Fruit fly (Drosophila melanogaster) whole organism, embryonic: ENCODE measurements around the gene Ice2.

Source experiments
- Aef1 ChIP-seq: fragments of 200-800 bp; sonication (Bioruptor generic); IDR thresholded peaks from 3 replicates; pipeline ENCODE4 v1.3.6; 2022; ENCODE audit warnings: missing biosample characterization, missing genetic modification characterization
- Antp ChIP-seq: fragments of 200-800 bp; sonication (Bioruptor generic); optimal IDR thresholded peaks from 3 replicates; lab custom pipeline; 2016; ENCODE audit warnings: missing biosample characterization, missing genetic modification characterization
- B-H2 ChIP-seq: fragments of 200-800 bp; sonication (Bioruptor generic); optimal IDR thresholded peaks from 2 replicates; lab custom pipeline; 2018; ENCODE audit warnings: missing biosample characterization, mild to moderate bottlenecking, missing genetic modification characterization
- Bdp1 ChIP-seq: fragments of 200-800 bp; sonication (Bioruptor generic); optimal IDR thresholded peaks from 3 replicates; lab custom pipeline; 2016; ENCODE audit warnings: missing biosample characterization, missing genetic modification characterization
- CG12071 ChIP-seq: fragments of 200-800 bp; sonication (Bioruptor generic); optimal IDR thresholded peaks from 3 replicates; lab custom pipeline; 2018; ENCODE audit warnings: missing biosample characterization, mild to moderate bottlenecking, missing genetic modification characterization
- CG14050 ChIP-seq: fragments of 200-800 bp; sonication (Bioruptor generic); IDR thresholded peaks from 3 replicates; pipeline ENCODE4 v1.3.6; 2022; ENCODE audit warnings: missing biosample characterization, missing genetic modification characterization
- CG14965 ChIP-seq: fragments of 200-800 bp; sonication (Bioruptor generic); optimal IDR thresholded peaks from 2 replicates; lab custom pipeline; 2016; ENCODE audit warnings: missing biosample characterization, missing genetic modification characterization, borderline replicate concordance
- CG16813 ChIP-seq: fragments of 200-800 bp; sonication (Bioruptor generic); IDR thresholded peaks from 3 replicates; pipeline ENCODE4 v1.3.6; 2022; ENCODE audit warnings: missing biosample characterization, missing genetic modification characterization; ENCODE audit not compliant: partially characterized antibody
- CG18262 ChIP-seq: fragments of 200-800 bp; optimal IDR thresholded peaks from 3 replicates; lab custom pipeline; 2019; ENCODE audit warnings: missing biosample characterization, mild to moderate bottlenecking, missing genetic modification characterization, moderate library complexity
- CG18599 ChIP-seq: fragments of 200-800 bp; sonication (Bioruptor generic); optimal IDR thresholded peaks from 3 replicates; lab custom pipeline; 2017; ENCODE audit warnings: missing biosample characterization, missing genetic modification characterization, mild to moderate bottlenecking, moderate library complexity, missing genetic modification reagents
- CG2120 ChIP-seq: fragments of 200-800 bp; sonication (Bioruptor generic); optimal IDR thresholded peaks from 3 replicates; lab custom pipeline; 2016; ENCODE audit warnings: missing biosample characterization, missing genetic modification characterization
- CG2199 ChIP-seq: fragments of 200-800 bp; sonication (Bioruptor generic); IDR thresholded peaks from 3 replicates; pipeline ENCODE4 v1.3.6; 2022; ENCODE audit warnings: missing biosample characterization, missing genetic modification characterization
- CG2875 ChIP-seq: fragments of 200-800 bp; sonication (Bioruptor generic); optimal IDR thresholded peaks from 2 replicates; lab custom pipeline; 2017; ENCODE audit warnings: missing biosample characterization, mild to moderate bottlenecking, missing genetic modification characterization, missing genetic modification reagents
- CG3838 ChIP-seq: fragments of 200-800 bp; sonication (Bioruptor generic); optimal IDR thresholded peaks from 3 replicates; lab custom pipeline; 2016; ENCODE audit warnings: missing biosample characterization, missing genetic modification characterization
- CG7271 ChIP-seq: fragments of 200-800 bp; sonication (Bioruptor generic); optimal IDR thresholded peaks from 2 replicates; lab custom pipeline; 2018; ENCODE audit warnings: missing biosample characterization, mild to moderate bottlenecking, missing genetic modification characterization, moderate library complexity
- CG7963 ChIP-seq: fragments of 200-800 bp; sonication (Bioruptor generic); IDR thresholded peaks from 3 replicates; pipeline ENCODE4 v1.3.6; 2022; ENCODE audit warnings: missing biosample characterization, missing genetic modification characterization; ENCODE audit not compliant: partially characterized antibody
- CG7987 ChIP-seq: fragments of 200-800 bp; sonication (Bioruptor generic); optimal IDR thresholded peaks from 2 replicates; lab custom pipeline; 2018; ENCODE audit warnings: missing biosample characterization, mild to moderate bottlenecking, missing genetic modification characterization, moderate library complexity
- CG9215 ChIP-seq: fragments of 200-800 bp; sonication (Bioruptor generic); IDR thresholded peaks from 2 replicates; pipeline ENCODE4 v1.3.6; 2022; ENCODE audit warnings: missing biosample characterization, missing genetic modification characterization
- CHES-1-like ChIP-seq: fragments of 200-800 bp; sonication (Bioruptor generic); optimal IDR thresholded peaks from 2 replicates; lab custom pipeline; 2016; ENCODE audit warnings: missing biosample characterization, missing genetic modification characterization
- CrebB ChIP-seq: fragments of 200-800 bp; sonication (Bioruptor generic); optimal IDR thresholded peaks from 3 replicates; lab custom pipeline; 2018; ENCODE audit warnings: missing biosample characterization, mild to moderate bottlenecking, missing genetic modification characterization
- Dad ChIP-seq: fragments of 200-800 bp; sonication (Bioruptor generic); optimal IDR thresholded peaks from 3 replicates; lab custom pipeline; 2016; ENCODE audit warnings: missing biosample characterization, missing genetic modification characterization
- Deaf1 ChIP-seq: fragments of 200-800 bp; optimal IDR thresholded peaks from 3 replicates; lab custom pipeline; 2019; ENCODE audit warnings: missing biosample characterization, mild to moderate bottlenecking, missing genetic modification characterization, moderate library complexity
- Fer1 ChIP-seq: fragments of 200-800 bp; sonication (Bioruptor generic); optimal IDR thresholded peaks from 2 replicates; lab custom pipeline; 2017; ENCODE audit warnings: missing biosample characterization, mild to moderate bottlenecking, missing genetic modification characterization
- Fer2 ChIP-seq: fragments of 200-800 bp; sonication (Bioruptor generic); optimal IDR thresholded peaks from 2 replicates; lab custom pipeline; 2018; ENCODE audit warnings: missing biosample characterization, mild to moderate bottlenecking, missing genetic modification characterization, moderate library complexity
- H15 ChIP-seq: fragments of 200-800 bp; sonication (Bioruptor generic); IDR thresholded peaks from 3 replicates; pipeline ENCODE4 v1.3.6; 2022; ENCODE audit warnings: missing biosample characterization, missing genetic modification characterization
- HLH4C ChIP-seq: fragments of 200-800 bp; sonication (Bioruptor generic); IDR thresholded peaks from 3 replicates; pipeline ENCODE4 v1.3.6; 2022; ENCODE audit warnings: missing biosample characterization, missing genetic modification characterization; ENCODE audit not compliant: partially characterized antibody
- Hmr ChIP-seq: fragments of 200-800 bp; sonication (Bioruptor generic); optimal IDR thresholded peaks from 3 replicates; lab custom pipeline; 2017; ENCODE audit warnings: mild to moderate bottlenecking, missing biosample characterization, missing genetic modification reagents, missing genetic modification characterization
- Hsf ChIP-seq: fragments of 200-800 bp; sonication (Bioruptor generic); optimal IDR thresholded peaks from 3 replicates; lab custom pipeline; 2016; ENCODE audit warnings: missing biosample characterization, missing genetic modification characterization
- Kr ChIP-seq: fragments of 200-800 bp; sonication (Bioruptor generic); optimal IDR thresholded peaks from 2 replicates; lab custom pipeline; 2017; ENCODE audit warnings: missing biosample characterization, mild to moderate bottlenecking, missing genetic modification characterization
- Nf-YC ChIP-seq: fragments of 200-800 bp; optimal IDR thresholded peaks from 3 replicates; lab custom pipeline; 2019; ENCODE audit warnings: missing biosample characterization, mild to moderate bottlenecking, missing genetic modification characterization, moderate library complexity
- Optix ChIP-seq: fragments of 200-800 bp; sonication (Bioruptor generic); IDR thresholded peaks from 3 replicates; pipeline ENCODE4 v1.3.6; 2022; ENCODE audit warnings: missing biosample characterization, missing genetic modification characterization
- PHDP ChIP-seq: fragments of 200-800 bp; sonication (Bioruptor generic); optimal IDR thresholded peaks from 3 replicates; lab custom pipeline; 2018; ENCODE audit warnings: missing biosample characterization, mild to moderate bottlenecking, missing genetic modification characterization, moderate library complexity
- Ptx1 ChIP-seq: fragments of 200-800 bp; sonication (Bioruptor generic); IDR thresholded peaks from 2 replicates; pipeline ENCODE4 v1.3.6; 2022; ENCODE audit warnings: missing biosample characterization, missing genetic modification characterization
- Spps ChIP-seq: fragments of 200-800 bp; sonication (Bioruptor generic); optimal IDR thresholded peaks from 2 replicates; lab custom pipeline; 2018; ENCODE audit warnings: missing biosample characterization, mild to moderate bottlenecking, missing genetic modification characterization
- Sry-δ ChIP-seq: fragments of 200-800 bp; sonication (Bioruptor generic); optimal IDR thresholded peaks from 2 replicates; lab custom pipeline; 2016; ENCODE audit warnings: missing biosample characterization, missing genetic modification characterization
- Taf1 ChIP-seq: fragments of 200-800 bp; sonication (Bioruptor generic); IDR thresholded peaks from 2 replicates; pipeline ENCODE4 v1.3.6; 2022; ENCODE audit warnings: missing biosample characterization, missing genetic modification characterization
- YL-1 ChIP-seq: fragments of 200-800 bp; sonication (Bioruptor generic); optimal IDR thresholded peaks from 3 replicates; lab custom pipeline; 2017; ENCODE audit warnings: missing biosample characterization, mild to moderate bottlenecking, missing genetic modification characterization
- ap ChIP-seq: fragments of 200-800 bp; sonication (Bioruptor generic); IDR thresholded peaks from 2 replicates; pipeline ENCODE4 v1.3.6; 2022; ENCODE audit warnings: missing biosample characterization, missing genetic modification characterization
- bcd ChIP-seq: fragments of 200-800 bp; sonication (Bioruptor generic); optimal IDR thresholded peaks from 2 replicates; lab custom pipeline; 2017; ENCODE audit warnings: missing biosample characterization, mild to moderate bottlenecking, missing genetic modification characterization
- cwo ChIP-seq: fragments of 200-800 bp; sonication (Bioruptor generic); optimal IDR thresholded peaks from 3 replicates; lab custom pipeline; 2017; ENCODE audit warnings: missing biosample characterization, missing genetic modification characterization, mild to moderate bottlenecking, moderate library complexity, missing genetic modification reagents
- fd3F ChIP-seq: fragments of 200-800 bp; sonication (Bioruptor generic); optimal IDR thresholded peaks from 2 replicates; lab custom pipeline; 2018; ENCODE audit warnings: missing biosample characterization, mild to moderate bottlenecking, missing genetic modification characterization, moderate library complexity
- lbe ChIP-seq: fragments of 200-800 bp; sonication (Bioruptor generic); optimal IDR thresholded peaks from 2 replicates; lab custom pipeline; 2016; ENCODE audit warnings: missing biosample characterization, mild to moderate bottlenecking, missing genetic modification characterization
- lmd ChIP-seq: fragments of 200-800 bp; sonication (Bioruptor generic); IDR thresholded peaks from 2 replicates; pipeline ENCODE4 v1.3.6; 2022; ENCODE audit warnings: missing biosample characterization, missing genetic modification characterization
- pan ChIP-seq, 4 experiments: fragments of >200 bp in 3 of 4; fragments of 200-800 bp in 1 of 4; sonication (Bioruptor generic) in 1 of 4; optimal IDR thresholded peaks in 3 of 4; IDR thresholded peaks in 1 of 4; 2 replicates each; pipeline versions ENCODE4 v1.3.6 to Lab custom; 2017 to 2022; ENCODE audit warnings: missing biosample characterization in 2 of 4, missing genetic modification characterization in 2 of 4, mixed read lengths in 1 of 4
- ranshi ChIP-seq: fragments of 200-800 bp; sonication (Bioruptor generic); IDR thresholded peaks from 2 replicates; pipeline ENCODE4 v1.3.6; 2022; ENCODE audit warnings: missing biosample characterization, missing genetic modification characterization
- sug ChIP-seq: fragments of 200-800 bp; optimal IDR thresholded peaks from 2 replicates; lab custom pipeline; 2019; ENCODE audit warnings: missing biosample characterization, mild to moderate bottlenecking, missing genetic modification characterization, moderate library complexity
- tll ChIP-seq, 2 experiments: fragments of 200-800 bp in 1 of 2; fragments of >200 bp in 1 of 2; sonication (Bioruptor generic) in 1 of 2; optimal IDR thresholded peaks; 2 replicates each; lab custom pipeline; 2017 to 2019; ENCODE audit warnings: missing biosample characterization in 2 of 2, missing genetic modification characterization in 2 of 2, mild to moderate bottlenecking in 1 of 2, moderate library complexity in 1 of 2
- trem ChIP-seq: fragments of 200-800 bp; optimal IDR thresholded peaks from 3 replicates; lab custom pipeline; 2019; ENCODE audit warnings: missing biosample characterization, mild to moderate bottlenecking, missing genetic modification characterization, moderate library complexity
- usp ChIP-seq: fragments of >200 bp; optimal IDR thresholded peaks from 2 replicates; lab custom pipeline; 2017; ENCODE audit warnings: missing biosample characterization, missing genetic modification characterization
- zfh2 ChIP-seq: fragments of 200-800 bp; sonication (Bioruptor generic); optimal IDR thresholded peaks from 2 replicates; lab custom pipeline; 2016; ENCODE audit warnings: missing biosample characterization, missing genetic modification characterization

The Ice2 gene

DNA sequence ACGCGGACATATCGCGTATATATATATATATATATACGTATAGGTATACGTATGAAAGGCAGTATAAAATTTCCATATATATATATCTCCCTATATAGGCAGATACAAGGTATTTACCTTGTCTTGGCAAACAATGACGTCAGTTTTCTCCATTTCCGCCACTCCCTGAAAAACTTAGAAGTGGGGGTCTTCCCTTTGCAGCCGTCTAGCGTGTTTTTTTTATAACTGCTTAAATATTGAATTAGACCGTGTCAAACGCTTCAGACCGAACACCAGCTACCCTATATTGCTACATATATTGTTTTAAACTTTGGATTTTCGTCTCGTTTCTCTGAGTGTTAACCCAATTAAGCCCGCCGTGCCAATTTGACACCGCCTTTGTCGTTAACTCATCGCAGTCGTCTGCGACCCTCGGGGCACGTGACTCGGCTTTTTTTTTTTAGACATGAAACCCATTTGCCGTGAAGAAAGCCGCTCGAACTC is 46.7 kb downstream of the Ice2 start (continued):
- no peak for TF ChIP-seq Antp (GFP tag; lab: Kevin White, UChicago)
- no peak for TF ChIP-seq sug (tag; lab: Kevin White, UChicago)
- no peak for TF ChIP-seq Hsf (GFP tag; lab: Kevin White, UChicago)
- TF ChIP-seq CG12071 = peak; percentile 57
- TF ChIP-seq Fer2 (tag; lab: Kevin White, UChicago) = no peak
- TF ChIP-seq Taf1 (GFP tag; lab: Robert Waterston, UW) = no peak
- TF ChIP-seq CG2120 (GFP tag; lab: Kevin White, UChicago) = peak; percentile 26
- TF ChIP-seq Nf-YC = no peak
- TF ChIP-seq cwo = peak; percentile 67
- TF ChIP-seq B-H2 = no peak
- TF ChIP-seq fd3F (GFP tag; lab: Kevin White, UChicago) = no peak
- no peak for TF ChIP-seq Deaf1 (tag; lab: Kevin White, UChicago)
- no peak for TF ChIP-seq Sry-δ (GFP tag; lab: Kevin White, UChicago)
- no peak for TF ChIP-seq Spps (tag; lab: Kevin White, UChicago)
- TF ChIP-seq pan (optimal IDR thresholded peaks at IDR 0.05; lab: Kevin White, UChicago) = no peak
- peak in 1 of 2 experiments; percentile 32 for TF ChIP-seq pan (GFP tag; optimal IDR thresholded peaks at IDR 0.05 in 1 of 2, IDR thresholded peaks at IDR 0.05 in 1 of 2)
- no peak for TF ChIP-seq tll (GFP tag; optimal IDR thresholded peaks at IDR 0.05; lab: Kevin White, UChicago)
- TF ChIP-seq bcd (GFP tag; lab: Kevin White, UChicago) = no peak
- TF ChIP-seq CG16813 = no peak
- TF ChIP-seq CG18599 = peak; percentile 76
- TF ChIP-seq lbe (GFP tag; lab: Kevin White, UChicago) = no peak
- 0 out of 2 replicates have a peak, but pooled peaks have one; percentile 27 for TF ChIP-seq Ptx1 (GFP tag; lab: Robert Waterston, UW)
- no peak for TF ChIP-seq CG7987
- no peak for TF ChIP-seq CG9215 (GFP tag; lab: Robert Waterston, UW)
- TF ChIP-seq CG7963 (GFP tag; lab: Robert Waterston, UW) = no peak
- no peak for TF ChIP-seq CG3838 (GFP tag; lab: Kevin White, UChicago)
- TF ChIP-seq Dad = no peak
- no peak for TF ChIP-seq CG7271 (tag; lab: Kevin White, UChicago)
- TF ChIP-seq usp = no peak
- TF ChIP-seq Optix (GFP tag; lab: Robert Waterston, UW) = no peak
- 0 out of 3 replicates have a peak, but pooled peaks have one; percentile 16 for TF ChIP-seq H15 (GFP tag; lab: Robert Waterston, UW)
- no peak for TF ChIP-seq YL-1 (GFP tag; lab: Kevin White, UChicago)
- peak; percentile 37 for TF ChIP-seq lmd
- TF ChIP-seq ranshi (GFP tag; lab: Robert Waterston, UW) = no peak
- TF ChIP-seq CrebB (tag; lab: Kevin White, UChicago) = no peak
- TF ChIP-seq CHES-1-like (GFP tag; lab: Kevin White, UChicago) = no peak
- TF ChIP-seq Fer1 = peak; percentile 36
- TF ChIP-seq Kr = no peak
- peak; percentile 50; the same call in 1 of the 3 replicates for TF ChIP-seq HLH4C (GFP tag; lab: Robert Waterston, UW)
- no peak for TF ChIP-seq zfh2 (GFP tag; lab: Kevin White, UChicago)
- no peak for TF ChIP-seq CG14965 (GFP tag; lab: Kevin White, UChicago)
- TF ChIP-seq trem = no peak
- no peak for TF ChIP-seq Aef1 (GFP tag; lab: Robert Waterston, UW)
- no peak for TF ChIP-seq Bdp1 (GFP tag; lab: Kevin White, UChicago)
- TF ChIP-seq CG2875 = peak; percentile 26
- peak; percentile 66 for TF ChIP-seq Hmr (GFP tag; lab: Kevin White, UChicago)
- no peak for TF ChIP-seq CG18262
- no peak for TF ChIP-seq CG14050 (GFP tag; lab: Robert Waterston, UW)
- TF ChIP-seq ap (GFP tag; lab: Robert Waterston, UW) = no peak
- TF ChIP-seq PHDP = peak; percentile 9
- no peak for TF ChIP-seq CG2199 (GFP tag; lab: Robert Waterston, UW)
